Worm (Caenorhabditis elegans) whole organism, L1 larva: Measurements from ENCODE around the gene mam-6.
A peak's percentile ranks its signal among the peaks of the same experiment; 100 is the strongest.

Source experiments
- rnt-1 ChIP-seq: sonication (generic microtip); optimal IDR thresholded peaks from 2 replicates; lab custom pipeline; 2016; ENCODE audit warnings: mild to moderate bottlenecking, missing genetic modification characterization, moderate library complexity, missing compliant biosample characterization
- sptf-1 ChIP-seq: fragments of 150-350 bp; optimal IDR thresholded peaks from 2 replicates; lab custom pipeline; 2014; ENCODE audit warnings: missing biosample characterization, missing genetic modification characterization

DNA sequence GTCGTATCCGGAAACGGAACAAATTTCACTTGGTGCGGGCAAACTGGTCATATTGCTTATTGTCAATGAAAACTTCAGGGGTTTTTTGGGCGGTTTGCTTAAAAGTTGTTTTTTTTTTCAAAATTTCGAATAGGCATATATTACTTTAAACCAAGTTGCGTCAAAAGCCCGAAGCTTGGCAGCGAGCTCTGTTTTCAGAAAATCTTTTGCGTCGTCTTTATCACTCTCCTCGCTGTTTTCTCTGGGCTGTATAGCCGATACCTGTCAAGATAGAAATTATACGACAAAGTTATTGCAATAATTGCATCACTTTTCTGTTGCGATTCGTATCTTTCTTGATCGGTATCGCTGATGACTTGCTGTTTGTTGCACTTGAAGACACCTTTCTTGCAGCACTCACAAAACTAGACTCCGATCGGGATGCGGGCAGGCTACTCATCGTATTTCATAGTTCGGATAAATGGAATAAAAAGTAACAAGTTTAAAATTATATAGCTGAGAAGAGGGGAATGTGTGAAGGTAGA, 7.0 kb upstream of the mam-6 start, which contains the start of the genes H40L08.3 and H40L08.9:
- TF ChIP-seq sptf-1 (tag; lab: Kevin White, UChicago) (no peak), rnt-1 (peak; percentile 3)
